Worm (Caenorhabditis elegans) whole organism, midembryonic: ENCODE data around the gene C54D10.5.

Experiments used
- T22C8.4 ChIP-seq: fragments of 200-800 bp; sonication (Bioruptor generic); IDR thresholded peaks from 2 replicates; pipeline ENCODE4 v1.3.6; 2022; ENCODE audit warnings: missing genetic modification characterization, missing compliant biosample characterization
- cog-1 ChIP-seq: sonication (generic microtip); optimal IDR thresholded peaks from 2 replicates; lab custom pipeline; 2016; ENCODE audit warnings: missing genetic modification characterization, missing compliant biosample characterization
- flt-1 ChIP-seq: fragments of 200-800 bp; sonication (Bioruptor generic); IDR thresholded peaks from 2 replicates; pipeline ENCODE4 v1.3.6; 2022; ENCODE audit warnings: missing genetic modification characterization, missing compliant biosample characterization
- klf-2 ChIP-seq: fragments of 200-800 bp; sonication (Bioruptor generic); conservative IDR thresholded peaks from 2 replicates; pipeline ENCODE4 v1.3.6; 2022; ENCODE audit warnings: missing genetic modification reagents, missing genetic modification characterization, missing compliant biosample characterization
- med-1 ChIP-seq: sonication (generic microtip); optimal IDR thresholded peaks from 2 replicates; lab custom pipeline; 2017; ENCODE audit warnings: missing genetic modification characterization, mild to moderate bottlenecking, missing compliant biosample characterization, antibody characterized with exemption, missing genetic modification reagents; ENCODE audit not compliant: insufficient read depth
- ref-1 ChIP-seq: fragments of 200-800 bp; sonication (Bioruptor generic); conservative IDR thresholded peaks from 2 replicates; pipeline ENCODE4 v1.3.6; 2022; ENCODE audit warnings: missing genetic modification reagents, missing genetic modification characterization, missing compliant biosample characterization
- tab-1 ChIP-seq: fragments of 200-800 bp; sonication (Bioruptor generic); IDR thresholded peaks from 2 replicates; pipeline ENCODE4 v1.3.6; 2022; ENCODE audit warnings: missing genetic modification characterization, missing compliant biosample characterization
- ztf-23 ChIP-seq: fragments of 200-800 bp; sonication (Bioruptor generic); IDR thresholded peaks from 2 replicates; pipeline ENCODE4 v1.3.6; 2022; ENCODE audit warnings: missing genetic modification reagents, missing genetic modification characterization, missing compliant biosample characterization
- ztf-29 ChIP-seq: fragments of 200-800 bp; sonication (Bioruptor generic); IDR thresholded peaks from 2 replicates; pipeline ENCODE4 v1.3.6; 2022; ENCODE audit warnings: missing genetic modification reagents, missing genetic modification characterization, missing compliant biosample characterization

ce11 chrV:12411909-12412308, 17.2 kb upstream of the C54D10.5 start, which contains the start of gene cdr-7:
- TF ChIP-seq med-1 (GFP tag; lab: Kevin White, UChicago) (no peak), tab-1 (GFP tag; lab: Robert Waterston, UW) (no peak), klf-2 (GFP tag; lab: Robert Waterston, UW) (no peak), flt-1 (GFP tag; lab: Robert Waterston, UW) (no peak), cog-1 (tag; lab: Kevin White, UChicago) (no peak), ztf-23 (GFP tag; lab: Robert Waterston, UW) (no peak), ref-1 (GFP tag; lab: Robert Waterston, UW) (no peak), T22C8.4 (GFP tag; lab: Robert Waterston, UW) (no peak), ztf-29 (no peak)
